Worm (Caenorhabditis elegans) whole organism, midembryonic: ENCODE results near the gene F53C3.11.

ENCODE experiments used
- flt-1 ChIP-seq: fragments of 200-800 bp; sonication (Bioruptor generic); IDR thresholded peaks from 2 replicates; pipeline ENCODE4 v1.3.6; 2022; ENCODE audit warnings: missing genetic modification characterization, missing compliant biosample characterization
- ztf-29 ChIP-seq: fragments of 200-800 bp; sonication (Bioruptor generic); IDR thresholded peaks from 2 replicates; pipeline ENCODE4 v1.3.6; 2022; ENCODE audit warnings: missing genetic modification reagents, missing genetic modification characterization, missing compliant biosample characterization

ce11 chrII:3927943-3928393, 21.5 kb upstream of the F53C3.11 start, which contains the start of gene plpp-1.1:
- TF ChIP-seq ztf-29: no peak
- no peak for TF ChIP-seq flt-1 (GFP tag; lab: Robert Waterston, UW)
